Worm (Caenorhabditis elegans) whole organism, young adult: ENCODE results near the gene skr-7.

Experiments
- D2030.7 ChIP-seq: fragments of 200-800 bp; sonication (Bioruptor generic); IDR thresholded peaks from 2 replicates; pipeline ENCODE4 v1.3.6; 2022; ENCODE audit warnings: missing genetic modification reagents, missing genetic modification characterization, missing compliant biosample characterization
- F10E7.11 ChIP-seq: sonication (generic microtip); optimal IDR thresholded peaks from 2 replicates; lab custom pipeline; 2017; ENCODE audit warnings: mild to moderate bottlenecking, missing genetic modification characterization, moderate library complexity, missing compliant biosample characterization
- F22D6.2 ChIP-seq: sonication (generic microtip); optimal IDR thresholded peaks from 2 replicates; lab custom pipeline; 2016; ENCODE audit warnings: mild to moderate bottlenecking, missing genetic modification characterization, missing compliant biosample characterization
- F33H1.4 ChIP-seq: fragments of 200-800 bp; sonication (Bioruptor generic); IDR thresholded peaks from 2 replicates; pipeline ENCODE4 v1.3.6; 2022; ENCODE audit warnings: missing genetic modification reagents, missing genetic modification characterization, missing compliant biosample characterization
- F37B4.10 ChIP-seq: fragments of 200-800 bp; sonication (Bioruptor generic); IDR thresholded peaks from 2 replicates; pipeline ENCODE4 v1.3.6; 2022; ENCODE audit warnings: missing genetic modification characterization, missing compliant biosample characterization
- F57A8.1 ChIP-seq: fragments of 200-800 bp; sonication (Bioruptor generic); optimal IDR thresholded peaks from 2 replicates; lab custom pipeline; 2018; ENCODE audit warnings: mild to moderate bottlenecking, missing genetic modification characterization, moderate library complexity, missing compliant biosample characterization
- atf-7 ChIP-seq: sonication (generic microtip); optimal IDR thresholded peaks from 2 replicates; lab custom pipeline; 2017; ENCODE audit warnings: mild to moderate bottlenecking, missing genetic modification characterization, missing compliant biosample characterization
- athp-1 ChIP-seq: sonication (generic microtip); optimal IDR thresholded peaks from 2 replicates; lab custom pipeline; 2017; ENCODE audit warnings: mild to moderate bottlenecking, missing genetic modification characterization, missing compliant biosample characterization
- attf-6 ChIP-seq: fragments of 200-800 bp; sonication (Bioruptor generic); IDR thresholded peaks from 2 replicates; pipeline ENCODE4 v1.3.6; 2022; ENCODE audit warnings: missing genetic modification reagents, missing genetic modification characterization, missing compliant biosample characterization
- cebp-1 ChIP-seq, 2 experiments: fragments of 200-800 bp in 1 of 2; sonication (Bioruptor generic) in 1 of 2; sonication (generic microtip) in 1 of 2; IDR thresholded peaks in 1 of 2; optimal IDR thresholded peaks in 1 of 2; 2 replicates each; pipeline versions ENCODE4 v1.3.6 to Lab custom; 2017 to 2022; ENCODE audit warnings: missing compliant biosample characterization in 2 of 2, missing genetic modification characterization in 2 of 2, mild to moderate bottlenecking in 1 of 2, missing genetic modification reagents in 1 of 2, moderate library complexity in 1 of 2
- cebp-2 ChIP-seq: fragments of 200-800 bp; sonication (Bioruptor generic); IDR thresholded peaks from 2 replicates; pipeline ENCODE4 v1.3.6; 2022; ENCODE audit warnings: missing genetic modification characterization, missing compliant biosample characterization
- ceh-100 ChIP-seq: fragments of 200-800 bp; sonication (Bioruptor generic); IDR thresholded peaks from 2 replicates; pipeline ENCODE4 v1.3.6; 2022; ENCODE audit warnings: missing genetic modification reagents, missing genetic modification characterization, missing compliant biosample characterization
- ceh-40 ChIP-seq: fragments of 200-800 bp; sonication (Bioruptor generic); IDR thresholded peaks from 2 replicates; pipeline ENCODE4 v1.3.6; 2022; ENCODE audit warnings: missing genetic modification characterization, missing compliant biosample characterization
- ceh-58 ChIP-seq: fragments of 200-800 bp; sonication (Bioruptor generic); IDR thresholded peaks from 2 replicates; pipeline ENCODE4 v1.3.6; 2022; ENCODE audit warnings: missing genetic modification characterization, missing compliant biosample characterization
- ceh-79 ChIP-seq: sonication (generic microtip); optimal IDR thresholded peaks from 2 replicates; lab custom pipeline; 2017; ENCODE audit warnings: mild to moderate bottlenecking, missing genetic modification characterization, missing compliant biosample characterization
- die-1 ChIP-seq: sonication (generic microtip); optimal IDR thresholded peaks from 2 replicates; lab custom pipeline; 2016; ENCODE audit warnings: missing genotype, mild to moderate bottlenecking, missing genetic modification characterization, missing compliant biosample characterization
- dox-1 ChIP-seq: fragments of 200-800 bp; sonication (Bioruptor generic); IDR thresholded peaks from 2 replicates; pipeline ENCODE4 v1.3.6; 2022; ENCODE audit warnings: missing genetic modification reagents, missing genetic modification characterization, missing compliant biosample characterization
- efl-1 ChIP-seq: fragments of 150-350 bp; optimal IDR thresholded peaks from 2 replicates; lab custom pipeline; 2014; ENCODE audit warnings: missing biosample characterization, missing genetic modification reagents, missing genetic modification characterization
- egrh-3 ChIP-seq: fragments of 200-800 bp; sonication (Bioruptor generic); IDR thresholded peaks from 2 replicates; pipeline ENCODE4 v1.3.6; 2022; ENCODE audit warnings: missing genetic modification reagents, missing genetic modification characterization, missing compliant biosample characterization
- ets-4 ChIP-seq: fragments of 200-800 bp; sonication (Bioruptor generic); optimal IDR thresholded peaks from 2 replicates; lab custom pipeline; 2018; ENCODE audit warnings: mild to moderate bottlenecking, missing genetic modification characterization, missing compliant biosample characterization
- him-1 ChIP-seq: sonication (generic microtip); optimal IDR thresholded peaks from 2 replicates; lab custom pipeline; 2016; ENCODE audit warnings: missing genotype, missing genetic modification reagents, missing genetic modification characterization, missing compliant biosample characterization
- hmg-1.2 ChIP-seq: fragments of 200-800 bp; sonication (Bioruptor generic); IDR thresholded peaks from 2 replicates; pipeline ENCODE4 v1.3.6; 2022; ENCODE audit warnings: missing genetic modification reagents, missing genetic modification characterization, missing compliant biosample characterization
- lsl-1 ChIP-seq: fragments of 200-800 bp; sonication (Bioruptor generic); optimal IDR thresholded peaks from 2 replicates; lab custom pipeline; 2018; ENCODE audit warnings: mild to moderate bottlenecking, missing genetic modification characterization, moderate library complexity, missing compliant biosample characterization
- lsy-27 ChIP-seq: sonication (generic microtip); optimal IDR thresholded peaks from 2 replicates; lab custom pipeline; 2017; ENCODE audit warnings: missing genetic modification characterization, mild to moderate bottlenecking, missing compliant biosample characterization, antibody characterized with exemption, missing genotype, borderline replicate concordance; ENCODE audit not compliant: insufficient read depth
- madf-3 ChIP-seq: fragments of 200-800 bp; sonication (Bioruptor generic); IDR thresholded peaks from 2 replicates; pipeline ENCODE4 v1.3.6; 2022; ENCODE audit warnings: missing genetic modification reagents, missing genetic modification characterization, missing compliant biosample characterization
- madf-6 ChIP-seq: fragments of 200-800 bp; sonication (Bioruptor generic); IDR thresholded peaks from 2 replicates; pipeline ENCODE4 v1.3.6; 2022; ENCODE audit warnings: missing genetic modification reagents, missing genetic modification characterization, missing compliant biosample characterization
- madf-8 ChIP-seq: fragments of 200-800 bp; sonication (Bioruptor generic); conservative IDR thresholded peaks from 2 replicates; pipeline ENCODE4 v1.3.6; 2022; ENCODE audit warnings: missing genetic modification reagents, missing genetic modification characterization, missing compliant biosample characterization
- mcd-1 ChIP-seq: fragments of 200-800 bp; sonication (Bioruptor generic); IDR thresholded peaks from 2 replicates; pipeline ENCODE4 v1.3.6; 2022; ENCODE audit warnings: missing genetic modification reagents, missing genetic modification characterization, missing compliant biosample characterization
- mes-4 ChIP-seq: sonication (generic microtip); optimal IDR thresholded peaks from 2 replicates; lab custom pipeline; 2016; ENCODE audit warnings: missing genotype, missing genetic modification characterization, missing compliant biosample characterization
- nfya-1 ChIP-seq: sonication (generic microtip); optimal IDR thresholded peaks from 2 replicates; lab custom pipeline; 2017; ENCODE audit warnings: antibody characterized with exemption, missing compliant biosample characterization, missing genetic modification characterization, borderline replicate concordance; ENCODE audit not compliant: insufficient read depth
- nhr-80 ChIP-seq: sonication (generic microtip); optimal IDR thresholded peaks from 2 replicates; lab custom pipeline; 2016; ENCODE audit warnings: missing genetic modification characterization, missing compliant biosample characterization
- pbrm-1 ChIP-seq: fragments of 200-800 bp; sonication (Bioruptor generic); IDR thresholded peaks from 2 replicates; pipeline ENCODE4 v1.3.6; 2022; ENCODE audit warnings: missing genetic modification reagents, missing genetic modification characterization, missing compliant biosample characterization
- somi-1 ChIP-seq: fragments of 200-800 bp; sonication (Bioruptor generic); optimal IDR thresholded peaks from 2 replicates; lab custom pipeline; 2018; ENCODE audit warnings: mild to moderate bottlenecking, missing genetic modification characterization, missing compliant biosample characterization
- xnd-1 ChIP-seq: sonication (generic microtip); optimal IDR thresholded peaks from 2 replicates; lab custom pipeline; 2016; ENCODE audit warnings: missing genotype, missing genetic modification reagents, missing genetic modification characterization, missing compliant biosample characterization
- zfh-2 ChIP-seq: fragments of 200-800 bp; sonication (Bioruptor generic); conservative IDR thresholded peaks from 2 replicates; pipeline ENCODE4 v1.3.6; 2022; ENCODE audit warnings: missing genetic modification reagents, missing genetic modification characterization, missing compliant biosample characterization
- ztf-25 ChIP-seq: fragments of 200-800 bp; sonication (Bioruptor generic); IDR thresholded peaks from 2 replicates; pipeline ENCODE4 v1.3.6; 2022; ENCODE audit warnings: missing genetic modification reagents, missing genetic modification characterization, missing compliant biosample characterization
- ztf-6 ChIP-seq: fragments of 200-800 bp; sonication (Bioruptor generic); IDR thresholded peaks from 2 replicates; pipeline ENCODE4 v1.3.6; 2022; ENCODE audit warnings: missing genetic modification reagents, missing genetic modification characterization, missing compliant biosample characterization

skr-7 gene

ce11 chrV:4432196-4432595, 10.0 kb downstream of the skr-7 start:
- peak; percentile 55 for TF ChIP-seq zfh-2
- TF ChIP-seq egrh-3: peak; percentile 93
- TF ChIP-seq, all 124 proteins: peak for 2; not testable (repeated sequence) for 122

ce11 chrV:4432783-4433237, 10.6 kb downstream of the skr-7 start, which contains the start of gene Y47D7A.15:
TSS of gene Y47D7A.15 (minus strand) at chrV:4433187.
- TF ChIP-seq egrh-3: peak; percentile 95
- peak; percentile 64; the same call in 1 of the 2 replicates for TF ChIP-seq madf-3 (GFP tag; lab: Robert Waterston, UW)
- TF ChIP-seq ztf-25 (GFP tag; lab: Robert Waterston, UW): 0 out of 2 replicates have a peak, but pooled peaks have one; percentile 49
- 0 out of 2 replicates have a peak, but pooled peaks have one; percentile 28 for TF ChIP-seq F37B4.10 (GFP tag; lab: Robert Waterston, UW)
- no peak for TF ChIP-seq nhr-80
- TF ChIP-seq zfh-2: peak; percentile 85
- TF ChIP-seq dox-1 (GFP tag; lab: Robert Waterston, UW): no peak
- TF ChIP-seq, all 124 proteins: peak for 5

ce11 chrV:4435411-4435981, 13.3 kb downstream of the skr-7 start, which contains the start of gene Y47D7A.13:
TSS of gene Y47D7A.13 (minus strand) at chrV:4435927.
- TF ChIP-seq F33H1.4 (GFP tag; lab: Robert Waterston, UW) (0 out of 2 replicates have a peak, but pooled peaks have one; percentile 24), zfh-2 (peak; percentile 70), ceh-79 (tag; lab: Kevin White, UChicago) (peak; percentile 22), egrh-3 (peak; percentile 93), athp-1 (tag; lab: Kevin White, UChicago) (no peak)

ce11 chrV:4437215-4437614, 15.0 kb downstream of the skr-7 start:
- TF ChIP-seq F57A8.1 (no peak), ceh-58 (GFP tag; lab: Robert Waterston, UW) (no peak), cebp-1 (GFP tag; IDR thresholded peaks at IDR 0.05; lab: Robert Waterston, UW) (no peak), cebp-1 (tag; optimal IDR thresholded peaks at IDR 0.05; lab: Kevin White, UChicago) (no peak), ztf-6 (GFP tag; lab: Robert Waterston, UW) (no peak), cebp-2 (GFP tag; lab: Robert Waterston, UW) (no peak), die-1 (no peak), F22D6.2 (tag; lab: Kevin White, UChicago) (no peak), nfya-1 (tag; lab: Kevin White, UChicago) (no peak), attf-6 (GFP tag; lab: Robert Waterston, UW) (no peak), ets-4 (GFP tag; lab: Kevin White, UChicago) (no peak), atf-7 (tag; lab: Kevin White, UChicago) (no peak), F10E7.11 (tag; lab: Kevin White, UChicago) (no peak)

- no peak for TF ChIP-seq lsy-27 (tag; lab: Kevin White, UChicago)
- peak; percentile 47 for TF ChIP-seq nhr-80
- peak; percentile 40 for TF ChIP-seq him-1 (tag; lab: Kevin White, UChicago)
Observed at ce11 chrV:4442749-4443381, 20.6 kb downstream of the skr-7 start, which contains the start of gene rft-1. TSS of gene rft-1 (minus strand) at chrV:4443223.

DNA sequence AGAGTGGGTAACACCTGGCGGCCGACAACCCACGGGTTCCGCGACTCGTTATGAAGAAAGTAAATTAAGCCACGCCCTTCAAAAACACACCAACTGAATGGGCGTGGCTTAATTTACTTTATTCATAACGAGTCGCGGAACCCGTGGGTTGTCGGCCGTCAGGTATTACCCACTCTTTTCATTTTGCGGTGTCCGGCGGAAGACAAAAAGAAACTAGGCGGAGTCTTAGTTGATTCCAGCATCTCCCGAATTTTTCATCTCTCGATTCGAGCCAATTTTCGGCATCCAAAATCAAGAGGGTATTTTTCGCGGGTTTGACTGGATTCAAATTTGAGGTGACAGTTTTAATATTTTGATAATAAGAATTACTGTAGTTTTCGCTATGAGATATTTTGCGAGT, 25.4 kb downstream of the skr-7 start:
- TF ChIP-seq madf-6 (GFP tag; lab: Robert Waterston, UW) (peak; percentile 85), mes-4 (tag; lab: Kevin White, UChicago) (no peak), ceh-100 (peak; percentile 61; the same call in 1 of the 2 replicates), madf-8 (GFP tag; lab: Robert Waterston, UW) (0 out of 2 replicates have a peak, but pooled peaks have one; percentile 21), F22D6.2 (tag; lab: Kevin White, UChicago) (no peak), pbrm-1 (GFP tag; lab: Robert Waterston, UW) (peak; percentile 78), hmg-1.2 (GFP tag; lab: Robert Waterston, UW) (peak; percentile 46), D2030.7 (GFP tag; lab: Robert Waterston, UW) (peak; percentile 65), somi-1 (no peak), dox-1 (GFP tag; lab: Robert Waterston, UW) (0 out of 2 replicates have a peak, but pooled peaks have one; percentile 38), efl-1 (GFP tag; lab: Kevin White, UChicago) (peak; percentile 42), xnd-1 (tag; lab: Kevin White, UChicago) (peak; percentile 62), mcd-1 (GFP tag; lab: Robert Waterston, UW) (peak; percentile 54; the same call in 1 of the 2 replicates), ceh-40 (no peak), lsl-1 (GFP tag; lab: Kevin White, UChicago) (peak; percentile 71)
